Worm (Caenorhabditis elegans) whole organism, L4 larva: ENCODE measurements around the gene C44F1.1.

Experiments used
- F26F4.8 ChIP-seq: fragments of 200-800 bp; sonication (Bioruptor generic); conservative IDR thresholded peaks from 2 replicates; pipeline ENCODE4 v1.3.6; 2022; ENCODE audit warnings: missing genetic modification characterization, missing compliant biosample characterization
- F37D6.2 ChIP-seq: sonication (generic microtip); optimal IDR thresholded peaks from 2 replicates; lab custom pipeline; 2016; ENCODE audit warnings: mild to moderate bottlenecking, missing genetic modification characterization, missing compliant biosample characterization
- F49E8.2 ChIP-seq: sonication (generic microtip); optimal IDR thresholded peaks from 2 replicates; lab custom pipeline; 2016; ENCODE audit warnings: missing compliant biosample characterization, mild to moderate bottlenecking, missing genetic modification characterization, borderline replicate concordance
- Y48G9A.11 ChIP-seq: fragments of 200-800 bp; sonication (Bioruptor generic); IDR thresholded peaks from 2 replicates; pipeline ENCODE4 v1.3.6; 2022; ENCODE audit warnings: missing genetic modification reagents, missing genetic modification characterization, missing compliant biosample characterization
- ZK546.5 ChIP-seq, 2 experiments: sonication (generic microtip); optimal IDR thresholded peaks; 2 replicates each; lab custom pipeline; 2017; ENCODE audit warnings: missing biosample characterization in 2 of 2, missing genetic modification characterization in 2 of 2
- aha-1 ChIP-seq: fragments of 150-350 bp; peaks from one replicate; lab custom pipeline; 2014; ENCODE audit warnings: missing biosample characterization, missing genetic modification characterization
- ama-1 ChIP-seq: fragments of 150-350 bp; optimal IDR thresholded peaks from 2 replicates; lab custom pipeline; 2014; ENCODE audit warnings: inconsistent platforms, mixed read lengths
- ceh-44 ChIP-seq: fragments of 200-800 bp; sonication (Bioruptor generic); IDR thresholded peaks from 2 replicates; pipeline ENCODE4 v1.3.6; 2022; ENCODE audit warnings: missing genetic modification reagents, missing genetic modification characterization, missing compliant biosample characterization
- ceh-62 ChIP-seq: sonication (generic microtip); optimal IDR thresholded peaks from 2 replicates; lab custom pipeline; 2017; ENCODE audit warnings: missing biosample characterization, missing genetic modification characterization
- ceh-82 ChIP-seq: sonication (generic microtip); optimal IDR thresholded peaks from 2 replicates; lab custom pipeline; 2017; ENCODE audit warnings: missing biosample characterization, missing genetic modification characterization
- cey-2 ChIP-seq: sonication (generic microtip); optimal IDR thresholded peaks from 3 replicates; lab custom pipeline; 2017; ENCODE audit warnings: missing genetic modification characterization, mild to moderate bottlenecking, missing compliant biosample characterization, antibody characterized with exemption, borderline replicate concordance; ENCODE audit not compliant: insufficient read depth
- ctbp-1 ChIP-seq: fragments of 200-800 bp; sonication (Bioruptor generic); IDR thresholded peaks from 2 replicates; pipeline ENCODE4 v1.3.6; 2022; ENCODE audit warnings: missing genetic modification reagents, missing genetic modification characterization, missing compliant biosample characterization
- daf-12 ChIP-seq: fragments of 150-350 bp; optimal IDR thresholded peaks from 2 replicates; lab custom pipeline; 2014; ENCODE audit warnings: missing biosample characterization, missing genetic modification reagents, missing genetic modification characterization
- daf-16 ChIP-seq, 3 experiments: sonication (generic microtip); optimal IDR thresholded peaks; 2 replicates each; lab custom pipeline; 2016 to 2017; ENCODE audit warnings: missing genetic modification characterization in 3 of 3, missing genetic modification reagents in 3 of 3, mild to moderate bottlenecking in 2 of 3, missing compliant biosample characterization in 2 of 3, missing biosample characterization in 1 of 3, moderate library complexity in 1 of 3
- dmd-6 ChIP-seq: fragments of 200-800 bp; sonication (Bioruptor generic); IDR thresholded peaks from 2 replicates; pipeline ENCODE4 v1.3.6; 2022; ENCODE audit warnings: missing genetic modification reagents, missing genetic modification characterization, missing compliant biosample characterization
- dmd-9 ChIP-seq: fragments of 200-800 bp; sonication (Bioruptor generic); IDR thresholded peaks from 2 replicates; pipeline ENCODE4 v1.3.6; 2022; ENCODE audit warnings: missing genetic modification reagents, missing genetic modification characterization, missing compliant biosample characterization
- duxl-1 ChIP-seq: sonication (generic microtip); optimal IDR thresholded peaks from 2 replicates; lab custom pipeline; 2016; ENCODE audit warnings: mild to moderate bottlenecking, missing genetic modification characterization, moderate library complexity, missing compliant biosample characterization; ENCODE audit not compliant: poor library complexity
- dve-1 ChIP-seq: sonication (generic microtip); optimal IDR thresholded peaks from 2 replicates; lab custom pipeline; 2017; ENCODE audit warnings: antibody characterized with exemption, mild to moderate bottlenecking, missing genetic modification characterization, missing compliant biosample characterization; ENCODE audit not compliant: insufficient read depth
- egl-27 ChIP-seq: sonication (generic microtip); optimal IDR thresholded peaks from 3 replicates; lab custom pipeline; 2017; ENCODE audit warnings: missing biosample characterization, missing genetic modification reagents, missing genetic modification characterization
- fkh-10 ChIP-seq: fragments of 150-350 bp; optimal IDR thresholded peaks from 2 replicates; lab custom pipeline; 2014; ENCODE audit warnings: missing biosample characterization, missing genetic modification reagents, missing genetic modification characterization
- hlh-11 ChIP-seq: fragments of 200-800 bp; sonication (Bioruptor generic); optimal IDR thresholded peaks from 2 replicates; lab custom pipeline; 2018; ENCODE audit warnings: mild to moderate bottlenecking, missing genetic modification characterization, missing compliant biosample characterization
- hlh-30 ChIP-seq: sonication (generic microtip); optimal IDR thresholded peaks from 2 replicates; lab custom pipeline; 2017; ENCODE audit warnings: antibody characterized with exemption, mild to moderate bottlenecking, missing genetic modification characterization, missing compliant biosample characterization; ENCODE audit not compliant: insufficient read depth
- hmg-1.1 ChIP-seq: fragments of 200-800 bp; sonication (Bioruptor generic); IDR thresholded peaks from 2 replicates; pipeline ENCODE4 v1.3.6; 2022; ENCODE audit warnings: missing genetic modification reagents, missing genetic modification characterization, missing compliant biosample characterization
- lin-1 ChIP-seq: fragments of 200-800 bp; sonication (Bioruptor generic); IDR thresholded peaks from 2 replicates; pipeline ENCODE4 v1.3.6; 2022; ENCODE audit warnings: missing genetic modification reagents, missing genetic modification characterization, missing compliant biosample characterization
- lin-29 ChIP-seq: fragments of 200-800 bp; sonication (Bioruptor generic); IDR thresholded peaks from 2 replicates; pipeline ENCODE4 v1.3.6; 2022; ENCODE audit warnings: missing genetic modification reagents, missing genetic modification characterization, missing compliant biosample characterization
- mdl-1 ChIP-seq, 2 experiments: fragments of 150-350 bp in 1 of 2; sonication (generic microtip) in 1 of 2; optimal IDR thresholded peaks; 2 replicates each; lab custom pipeline; 2014 to 2017; ENCODE audit warnings: missing biosample characterization in 2 of 2, missing genetic modification characterization in 2 of 2
- mep-1 ChIP-seq: fragments of 150-350 bp; sonication (generic microtip); optimal IDR thresholded peaks from 3 replicates; lab custom pipeline; 2014; ENCODE audit warnings: missing biosample characterization, missing genetic modification characterization
- mes-2 ChIP-seq: sonication (generic microtip); optimal IDR thresholded peaks from 2 replicates; lab custom pipeline; 2016; ENCODE audit warnings: missing genotype, mild to moderate bottlenecking, missing genetic modification characterization, missing compliant biosample characterization; ENCODE audit not compliant: poor library complexity, severe bottlenecking
- mxl-2 ChIP-seq: fragments of 200-800 bp; sonication (Bioruptor generic); conservative IDR thresholded peaks from 2 replicates; pipeline ENCODE4 v1.3.6; 2022; ENCODE audit warnings: missing genetic modification reagents, missing genetic modification characterization, missing compliant biosample characterization
- mxl-3 ChIP-seq: fragments of 200-800 bp; sonication (Bioruptor generic); optimal IDR thresholded peaks from 2 replicates; lab custom pipeline; 2018; ENCODE audit warnings: mild to moderate bottlenecking, missing genetic modification characterization, missing compliant biosample characterization
- nhr-10 ChIP-seq: fragments of 150-350 bp; optimal IDR thresholded peaks from 2 replicates; lab custom pipeline; 2014; ENCODE audit warnings: missing biosample characterization, missing genetic modification characterization
- nhr-237 ChIP-seq: sonication (generic microtip); optimal IDR thresholded peaks from 2 replicates; lab custom pipeline; 2017; ENCODE audit warnings: missing biosample characterization, missing genetic modification characterization
- nhr-28 ChIP-seq: fragments of 150-350 bp; optimal IDR thresholded peaks from 2 replicates; lab custom pipeline; 2014; ENCODE audit warnings: missing biosample characterization, missing genetic modification characterization
- php-3 ChIP-seq: fragments of 200-800 bp; sonication (Bioruptor generic); IDR thresholded peaks from 2 replicates; pipeline ENCODE4 v1.3.6; 2022; ENCODE audit warnings: missing genetic modification reagents, missing genetic modification characterization, missing compliant biosample characterization
- pqm-1 ChIP-seq: sonication (generic microtip); optimal IDR thresholded peaks from 2 replicates; lab custom pipeline; 2017; ENCODE audit warnings: missing biosample characterization, missing genetic modification characterization
- saeg-2 ChIP-seq: fragments of 200-800 bp; sonication (Bioruptor generic); IDR thresholded peaks from 2 replicates; pipeline ENCODE4 v1.3.6; 2022; ENCODE audit warnings: missing genetic modification reagents, missing genetic modification characterization, missing compliant biosample characterization
- sdz-12 ChIP-seq: fragments of 200-800 bp; sonication (Bioruptor generic); optimal IDR thresholded peaks from 2 replicates; lab custom pipeline; 2018; ENCODE audit warnings: mild to moderate bottlenecking, missing genetic modification characterization, missing compliant biosample characterization
- snpc-1.2 ChIP-seq: fragments of 200-800 bp; sonication (Bioruptor generic); IDR thresholded peaks from 2 replicates; pipeline ENCODE4 v1.3.6; 2022; ENCODE audit warnings: missing genetic modification reagents, missing genetic modification characterization, missing compliant biosample characterization
- spr-1 ChIP-seq: sonication (generic microtip); optimal IDR thresholded peaks from 2 replicates; lab custom pipeline; 2016; ENCODE audit warnings: mild to moderate bottlenecking, missing genetic modification characterization, missing compliant biosample characterization
- tra-1 ChIP-seq: fragments of 200-800 bp; sonication (Bioruptor generic); IDR thresholded peaks from 2 replicates; pipeline ENCODE4 v1.3.6; 2022; ENCODE audit warnings: missing genetic modification reagents, missing genetic modification characterization, missing compliant biosample characterization
- unc-62 ChIP-seq, 3 experiments: fragments of 150-350 bp in 1 of 3; sonication (generic microtip); optimal IDR thresholded peaks in 2 of 3; peaks in 1 of 3; 1 replicate in 1 of 3; 2 replicates in 2 of 3; lab custom pipeline; 2014 to 2017; ENCODE audit warnings: missing biosample characterization in 3 of 3, missing genetic modification characterization in 3 of 3, missing genetic modification reagents in 3 of 3, missing genotype in 1 of 3
- zfp-2 ChIP-seq: sonication (generic microtip); optimal IDR thresholded peaks from 2 replicates; lab custom pipeline; 2016; ENCODE audit warnings: mild to moderate bottlenecking, missing genetic modification characterization, missing compliant biosample characterization
- ztf-7 ChIP-seq: fragments of 150-350 bp; optimal IDR thresholded peaks from 2 replicates; lab custom pipeline; 2014; ENCODE audit warnings: missing biosample characterization, missing genetic modification characterization

Gene C44F1.1

ce11 chrIII:3800240-3800933, 35.0 kb upstream of the C44F1.1 start, which contains the start of gene mtm-3:
Gene mtm-3, minus strand, starts transcription at chrIII:3800467.
- TF ChIP-seq hlh-11 (tag; lab: Kevin White, UChicago) (peak; percentile 23), dve-1 (tag; lab: Kevin White, UChicago) (peak; percentile 36), mxl-3 (GFP tag; lab: Kevin White, UChicago) (peak; percentile 33), aha-1 (tag; lab: Kevin White, UChicago) (peak; percentile 83), unc-62 (GFP tag; optimal IDR thresholded peaks at IDR 0.05 in 1 of 2; lab: Kevin White, UChicago) (peak in 1 of 2 experiments; percentile 90), unc-62 (tag; optimal IDR thresholded peaks at IDR 0.05; lab: Kevin White, UChicago) (no peak), mes-2 (tag; lab: Kevin White, UChicago) (no peak), nhr-28 (tag; lab: Kevin White, UChicago) (peak; percentile 27), daf-16 (GFP tag; optimal IDR thresholded peaks at IDR 0.05; lab: Kevin White, UChicago) (no peak), daf-16 (tag; optimal IDR thresholded peaks at IDR 0.05; lab: Kevin White, UChicago) (peak; percentile 68), ceh-62 (tag; lab: Kevin White, UChicago) (no peak), saeg-2 (GFP tag; lab: Robert Waterston, UW) (no peak), pqm-1 (tag; lab: Kevin White, UChicago) (peak; percentile 26)
- TF ChIP-seq, all 104 proteins: peak for 8

- TF ChIP-seq fkh-10 (no peak), ZK546.5 (tag; optimal IDR thresholded peaks at IDR 0.05; lab: Kevin White, UChicago) (no peak), aha-1 (tag; lab: Kevin White, UChicago) (peak; percentile 43), nhr-28 (tag; lab: Kevin White, UChicago) (peak; percentile 51), ceh-62 (tag; lab: Kevin White, UChicago) (no peak), unc-62 (GFP tag; optimal IDR thresholded peaks at IDR 0.05 in 1 of 2; lab: Kevin White, UChicago) (peak in 1 of 2 experiments; percentile 94), unc-62 (tag; optimal IDR thresholded peaks at IDR 0.05; lab: Kevin White, UChicago) (no peak), cey-2 (no peak), zfp-2 (tag; lab: Kevin White, UChicago) (no peak), dmd-6 (GFP tag; lab: Robert Waterston, UW) (peak; percentile 40), sdz-12 (no peak), F49E8.2 (no peak), F26F4.8 (GFP tag; lab: Robert Waterston, UW) (no peak), php-3 (GFP tag; lab: Robert Waterston, UW) (no peak), pqm-1 (tag; lab: Kevin White, UChicago) (peak; percentile 46), ctbp-1 (no peak), ama-1 (lab: Kevin White, UChicago) (no peak), mxl-2 (GFP tag; lab: Robert Waterston, UW) (no peak), nhr-10 (peak; percentile 22), lin-29 (GFP tag; lab: Robert Waterston, UW) (no peak), daf-12 (tag; lab: Kevin White, UChicago) (no peak), mxl-3 (GFP tag; lab: Kevin White, UChicago) (peak; percentile 79), ceh-82 (tag; lab: Kevin White, UChicago) (no peak), mep-1 (tag; lab: Kevin White, UChicago) (peak; percentile 58), dve-1 (tag; lab: Kevin White, UChicago) (peak; percentile 81), F37D6.2 (tag; lab: Kevin White, UChicago) (no peak), snpc-1.2 (GFP tag; lab: Robert Waterston, UW) (no peak), duxl-1 (tag; lab: Kevin White, UChicago) (peak; percentile 1), hmg-1.1 (GFP tag; lab: Robert Waterston, UW) (peak; percentile 36), mes-2 (tag; lab: Kevin White, UChicago) (peak; percentile 25), Y48G9A.11 (GFP tag; lab: Robert Waterston, UW) (no peak), saeg-2 (GFP tag; lab: Robert Waterston, UW) (no peak), ztf-7 (tag; lab: Kevin White, UChicago) (no peak), lin-1 (0 out of 2 replicates have a peak, but pooled peaks have one; percentile 19), daf-16 (GFP tag; optimal IDR thresholded peaks at IDR 0.05; lab: Kevin White, UChicago) (no peak), daf-16 (tag; optimal IDR thresholded peaks at IDR 0.05; lab: Kevin White, UChicago) (peak; percentile 67), mdl-1 (tag; optimal IDR thresholded peaks at IDR 0.05; lab: Kevin White, UChicago) (peak in 1 of 2 experiments; percentile 69), dmd-9 (no peak), nhr-237 (tag; lab: Kevin White, UChicago) (no peak), hlh-30 (tag; lab: Kevin White, UChicago) (peak; percentile 38), spr-1 (no peak), tra-1 (no peak), hlh-11 (tag; lab: Kevin White, UChicago) (peak; percentile 77), ceh-44 (GFP tag; lab: Robert Waterston, UW) (no peak), egl-27 (tag; lab: Kevin White, UChicago) (no peak)
These were observed 33.9 kb upstream of the C44F1.1 start for ce11 chrIII:3799213-3799612.
